Worm (Caenorhabditis elegans): Measurements from ENCODE around the gene Y62E10A.13.

DNA sequence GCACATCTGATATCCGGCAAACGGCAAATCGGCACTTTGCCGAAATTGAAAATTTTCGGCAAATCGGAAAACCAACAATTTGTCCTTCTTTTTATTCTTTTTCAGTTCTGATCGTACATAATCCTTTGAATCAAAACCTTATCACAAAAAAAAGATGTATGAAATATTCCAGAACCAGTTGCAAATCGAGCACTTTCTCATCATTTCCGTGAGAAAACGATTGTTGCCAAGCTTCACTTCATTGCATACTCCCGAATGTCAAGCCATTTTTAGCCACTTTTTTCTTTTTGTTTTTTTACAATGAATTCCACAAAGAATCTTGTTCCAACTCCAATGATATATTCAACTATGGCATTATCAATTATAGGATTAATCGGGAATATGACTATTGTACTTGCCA lies 34.0 kb downstream of the Y62E10A.13 start, which contains the start of gene srsx-25:
- no peak for TF ChIP-seq syd-9 (tag; optimal IDR thresholded peaks at IDR 0.05)
- TF ChIP-seq hlh-30 (tag; optimal IDR thresholded peaks at IDR 0.05; ENCODE audit: insufficient read depth): no peak
- TF ChIP-seq elt-2 (tag; optimal IDR thresholded peaks at IDR 0.05): no peak
- TF ChIP-seq ceh-19 (GFP tag; optimal IDR thresholded peaks at IDR 0.05): no peak
- TF ChIP-seq ceh-9 (tag; optimal IDR thresholded peaks at IDR 0.05): no peak
- no peak for TF ChIP-seq ama-1 (optimal IDR thresholded peaks at IDR 0.05)
- no peak for TF ChIP-seq ceh-2 (tag; optimal IDR thresholded peaks at IDR 0.05)
- TF ChIP-seq unc-86 (tag; optimal IDR thresholded peaks at IDR 0.05): no peak
- TF ChIP-seq ceh-6 (GFP tag; optimal IDR thresholded peaks at IDR 0.05): no peak
- TF ChIP-seq pros-1 (tag; optimal IDR thresholded peaks at IDR 0.05): no peak
- TF ChIP-seq ceh-14 (tag; optimal IDR thresholded peaks at IDR 0.05): no peak
- TF ChIP-seq hlh-13 (GFP tag; optimal IDR thresholded peaks at IDR 0.05): no peak
- no peak for TF ChIP-seq ceh-34 (tag; optimal IDR thresholded peaks at IDR 0.05)
- TF ChIP-seq nhr-11 (tag; optimal IDR thresholded peaks at IDR 0.05): no peak
